Fruit fly (Drosophila melanogaster) Kc167 (cell line): ENCODE measurements around the gene Dad.
A peak's percentile ranks its signal among the peaks of the same experiment; 100 is the strongest.

Experiments used
- Myc ChIP-seq: fragments of >200 bp; optimal IDR thresholded peaks from 2 replicates; lab custom pipeline; 2017; ENCODE audit warnings: missing external identifiers
- Sin3A ChIP-seq: fragments of >200 bp; optimal IDR thresholded peaks from 2 replicates; lab custom pipeline; 2018; ENCODE audit warnings: missing external identifiers
- h ChIP-seq: fragments of >200 bp; optimal IDR thresholded peaks from 3 replicates; lab custom pipeline; 2018; ENCODE audit warnings: missing external identifiers
- insv ChIP-seq: fragments of >200 bp; optimal IDR thresholded peaks from 3 replicates; lab custom pipeline; 2018; ENCODE audit warnings: missing external identifiers
- psq ChIP-seq: fragments of >200 bp; optimal IDR thresholded peaks from 2 replicates; lab custom pipeline; 2017; ENCODE audit warnings: missing external identifiers
- ttk ChIP-seq: sonication (Bioruptor generic); optimal IDR thresholded peaks from 2 replicates; lab custom pipeline; 2017; ENCODE audit warnings: missing external identifiers

The Dad gene

dm6 chr3R:17060809-17061394, 7.1 kb downstream of the Dad start:
- TF ChIP-seq h (lab: Kevin White, UChicago), result no peak

- TF ChIP-seq Myc (no peak), psq (lab: Kevin White, UChicago) (no peak), Sin3A (lab: Kevin White, UChicago) (no peak), insv (no peak), ttk (no peak), h (lab: Kevin White, UChicago) (no peak)
These were observed 8.0 kb downstream of the Dad start for dm6 chr3R:17061736-17062371.

- TF ChIP-seq Sin3A (lab: Kevin White, UChicago), result no peak
- TF ChIP-seq insv, result no peak
- TF ChIP-seq Myc, result no peak
- TF ChIP-seq psq (lab: Kevin White, UChicago), result no peak
- TF ChIP-seq ttk, result no peak
- TF ChIP-seq h (lab: Kevin White, UChicago), result no peak
These were observed 8.9 kb downstream of the Dad start for dm6 chr3R:17062705-17063104.

- TF ChIP-seq Sin3A (lab: Kevin White, UChicago) (no peak), psq (lab: Kevin White, UChicago) (no peak), Myc (no peak), ttk (no peak), insv (no peak), h (lab: Kevin White, UChicago) (no peak)
These were observed 10.0 kb downstream of the Dad start for dm6 chr3R:17063763-17064162.

dm6 chr3R:17065018-17065784, 11.4 kb downstream of the Dad start:
- TF ChIP-seq Sin3A (lab: Kevin White, UChicago) (no peak), Myc (no peak), psq (lab: Kevin White, UChicago) (no peak), insv (no peak), ttk (no peak), h (lab: Kevin White, UChicago) (no peak)

- TF ChIP-seq insv (no peak), psq (lab: Kevin White, UChicago) (no peak), h (lab: Kevin White, UChicago) (no peak), Myc (no peak), ttk (no peak), Sin3A (lab: Kevin White, UChicago) (no peak)
These were observed 12.3 kb downstream of the Dad start for dm6 chr3R:17066077-17066476.

- TF ChIP-seq Myc (no peak), Sin3A (lab: Kevin White, UChicago) (no peak), ttk (no peak), h (lab: Kevin White, UChicago) (no peak), insv (no peak), psq (lab: Kevin White, UChicago) (no peak)
These were observed 13.1 kb downstream of the Dad start for dm6 chr3R:17066828-17067430.

- TF ChIP-seq h (lab: Kevin White, UChicago) (no peak), Sin3A (lab: Kevin White, UChicago) (no peak), ttk (no peak), psq (lab: Kevin White, UChicago) (no peak), Myc (no peak), insv (no peak)
These were observed 13.9 kb downstream of the Dad start for dm6 chr3R:17067721-17068120.

dm6 chr3R:17072526-17073114, 18.8 kb downstream of the Dad start, which contains the start of the genes Ns1 and mRpS11:
Gene Ns1 (minus strand): TSS chr3R:17072675.
Gene mRpS11 (plus strand): TSS chr3R:17072732.
- TF ChIP-seq h (lab: Kevin White, UChicago), result no peak
- TF ChIP-seq Myc, result no peak
- no peak for TF ChIP-seq psq (lab: Kevin White, UChicago)
- no peak for TF ChIP-seq insv
- no peak for TF ChIP-seq Sin3A (lab: Kevin White, UChicago)
- TF ChIP-seq ttk, result no peak

dm6 chr3R:17077968-17078417, 24.2 kb downstream of the Dad start:
- TF ChIP-seq ttk (no peak), insv (peak; percentile 41), h (lab: Kevin White, UChicago) (peak; percentile 44), Sin3A (lab: Kevin White, UChicago) (no peak), Myc (no peak), psq (lab: Kevin White, UChicago) (no peak)

dm6 chr3R:17078961-17079858, 25.4 kb downstream of the Dad start:
- TF ChIP-seq psq (lab: Kevin White, UChicago), result no peak
- no peak for TF ChIP-seq Sin3A (lab: Kevin White, UChicago)
- TF ChIP-seq insv, result no peak
- no peak for TF ChIP-seq Myc
